Worm (Caenorhabditis elegans) whole organism, L4/young adult: Measurements from ENCODE around the gene str-7.

ENCODE experiments used
- W03F9.2 ChIP-seq: fragments of 150-350 bp; optimal IDR thresholded peaks from 2 replicates; lab custom pipeline; 2014; ENCODE audit warnings: missing biosample characterization, missing genetic modification characterization
- dao-5 ChIP-seq: sonication (generic microtip); optimal IDR thresholded peaks from 2 replicates; lab custom pipeline; 2016; ENCODE audit warnings: missing genotype, missing genetic modification characterization, moderate library complexity, missing compliant biosample characterization
- him-1 ChIP-seq: sonication (generic microtip); optimal IDR thresholded peaks from 2 replicates; lab custom pipeline; 2016; ENCODE audit warnings: missing genotype, missing genetic modification reagents, missing genetic modification characterization, missing compliant biosample characterization

Gene str-7

DNA sequence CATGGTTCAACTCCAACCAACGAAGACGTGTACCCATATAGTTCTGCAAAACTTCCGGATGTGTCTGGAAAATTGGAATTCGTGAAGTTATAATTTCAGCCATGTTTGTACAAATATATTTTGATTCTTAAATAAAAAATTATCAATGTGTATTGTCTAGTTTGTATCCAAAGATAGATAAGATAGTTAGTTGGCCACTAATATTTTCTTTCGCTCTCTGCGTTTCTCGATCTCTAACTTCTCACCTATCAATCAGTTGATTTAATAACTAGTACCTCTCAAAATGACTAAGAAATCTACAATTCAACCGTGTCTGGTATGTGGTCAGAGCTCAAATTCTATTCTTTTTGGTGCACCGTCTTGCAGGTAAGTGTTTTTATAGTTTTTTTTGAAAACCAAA lies 28.2 kb downstream of the str-7 start, which contains the start of gene nhr-176:
Gene nhr-176 (plus strand): TSS at position 159 of the 400 bp plus-strand sequence.
- TF ChIP-seq W03F9.2 (no peak), dao-5 (tag; lab: Kevin White, UChicago) (no peak)

DNA sequence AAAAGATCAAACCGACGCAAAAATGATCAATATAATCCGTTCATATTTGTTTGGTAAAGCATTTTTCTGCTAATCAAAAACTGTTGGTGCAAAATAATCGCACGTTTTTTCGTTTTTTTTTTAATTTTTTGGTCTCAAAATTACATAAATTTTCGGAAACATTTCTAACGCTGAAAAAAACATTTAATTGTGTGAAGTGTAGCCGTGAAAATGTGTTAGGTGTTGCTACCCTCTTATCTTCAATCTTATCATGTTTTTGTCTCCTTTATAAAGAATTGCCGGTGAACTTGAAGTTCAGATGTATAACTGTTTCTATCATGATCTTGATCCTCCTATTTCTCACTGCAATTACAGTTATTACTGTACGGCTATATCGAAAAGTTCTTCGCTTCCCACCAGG lies 30.4 kb downstream of the str-7 start, which contains the start of gene cyp-35D1:
Gene cyp-35D1 (plus strand): TSS at position 301 of the 400 bp plus-strand sequence.
- no peak for TF ChIP-seq dao-5 (tag; lab: Kevin White, UChicago)
- TF ChIP-seq W03F9.2: no peak
- no peak for TF ChIP-seq him-1 (tag; lab: Kevin White, UChicago)

DNA sequence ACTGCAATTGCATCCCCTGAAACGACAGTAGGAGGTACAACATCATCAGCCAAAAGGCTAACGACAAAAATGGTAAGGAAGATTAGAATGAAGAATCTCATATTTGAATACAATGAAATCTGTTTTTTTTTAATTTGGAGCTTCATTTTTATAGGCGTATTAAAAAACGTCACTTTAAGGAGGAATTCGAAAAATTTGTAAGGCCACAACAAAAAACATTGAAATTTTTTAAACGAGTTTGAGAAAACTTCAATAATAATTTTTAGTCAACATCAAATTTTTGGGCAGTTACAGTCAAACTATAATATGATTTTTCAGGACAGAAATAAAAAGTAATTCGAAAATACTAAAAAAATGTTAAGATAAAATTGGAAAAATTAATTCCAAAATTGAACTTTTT lies 36.6 kb downstream of the str-7 start, which contains the start of gene F14H3.14:
Gene F14H3.14 (minus strand): TSS at position 101 of the 400 bp plus-strand sequence.
- no peak for TF ChIP-seq dao-5 (tag; lab: Kevin White, UChicago)

DNA sequence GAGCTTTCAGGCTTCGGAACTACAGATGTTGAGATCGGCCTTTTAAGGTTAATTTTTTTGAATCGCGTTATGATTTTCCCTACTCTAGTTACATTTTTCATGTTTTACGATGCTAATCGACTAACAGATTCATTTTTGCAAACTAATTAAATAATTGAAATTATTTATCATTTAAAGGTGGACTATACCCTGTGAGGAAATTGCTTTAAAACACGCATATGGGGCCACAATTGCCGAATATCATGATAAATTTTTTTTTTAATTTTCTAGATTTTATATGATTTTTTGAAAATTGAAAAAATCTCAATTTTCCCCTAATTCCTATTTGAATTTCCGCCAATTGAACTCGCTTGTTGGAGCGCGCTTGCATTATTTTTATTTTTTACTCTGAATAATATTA lies 37.3 kb downstream of the str-7 start, which contains the start of gene fbxa-100:
Gene fbxa-100 (minus strand): TSS at position 101 of the 400 bp plus-strand sequence.
- TF ChIP-seq dao-5 (tag; lab: Kevin White, UChicago): no peak
- no peak for TF ChIP-seq him-1 (tag; lab: Kevin White, UChicago)
- no peak for TF ChIP-seq W03F9.2

DNA sequence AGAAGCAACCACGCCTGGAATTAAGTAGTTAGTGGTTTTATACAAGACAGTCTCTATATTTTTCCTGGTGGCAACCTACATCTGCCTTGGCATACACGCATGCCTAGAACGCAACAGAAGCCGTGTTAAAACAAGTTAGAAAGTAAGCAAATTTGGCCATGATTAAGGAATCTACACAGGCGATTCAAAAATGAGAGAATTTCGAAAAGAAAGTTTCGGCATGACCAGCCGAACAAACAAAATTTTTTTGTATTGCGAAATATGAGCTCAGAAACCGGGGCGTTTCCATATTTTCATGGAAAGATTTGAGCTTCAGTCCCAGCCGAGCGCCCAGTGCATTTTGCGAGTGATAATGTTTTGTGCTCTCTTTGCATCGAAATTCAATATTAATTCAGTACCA lies 39.2 kb downstream of the str-7 start, which contains the start of gene F14H3.15:
Gene F14H3.15 (minus strand): TSS at position 101 of the 400 bp plus-strand sequence.
- TF ChIP-seq him-1 (tag; lab: Kevin White, UChicago): no peak
- no peak for TF ChIP-seq W03F9.2
- no peak for TF ChIP-seq dao-5 (tag; lab: Kevin White, UChicago)

DNA sequence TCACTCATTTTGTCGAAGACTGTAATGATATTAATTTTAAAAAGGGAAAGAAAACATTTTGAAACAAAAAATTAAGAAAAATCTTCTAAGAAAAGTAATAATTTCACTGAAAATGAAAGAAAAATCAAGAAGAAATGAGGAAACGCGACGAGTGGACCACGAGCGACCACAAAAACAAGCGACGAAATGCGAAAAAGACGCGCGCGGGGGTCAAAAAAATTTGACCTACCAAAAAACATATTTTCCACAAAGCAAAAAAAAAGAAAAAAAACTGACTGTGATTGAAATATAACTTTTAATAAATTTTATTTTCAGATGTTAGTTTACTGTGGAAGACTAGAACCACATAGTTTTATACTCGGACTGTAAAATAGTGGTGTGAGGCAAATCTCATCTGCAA lies 40.5 kb downstream of the str-7 start, which contains the start of gene F14H3.6:
Gene F14H3.6 (minus strand): TSS at position 22 of the 400 bp plus-strand sequence.
- TF ChIP-seq him-1 (tag; lab: Kevin White, UChicago): no peak
- TF ChIP-seq dao-5 (tag; lab: Kevin White, UChicago): no peak
- no peak for TF ChIP-seq W03F9.2

DNA sequence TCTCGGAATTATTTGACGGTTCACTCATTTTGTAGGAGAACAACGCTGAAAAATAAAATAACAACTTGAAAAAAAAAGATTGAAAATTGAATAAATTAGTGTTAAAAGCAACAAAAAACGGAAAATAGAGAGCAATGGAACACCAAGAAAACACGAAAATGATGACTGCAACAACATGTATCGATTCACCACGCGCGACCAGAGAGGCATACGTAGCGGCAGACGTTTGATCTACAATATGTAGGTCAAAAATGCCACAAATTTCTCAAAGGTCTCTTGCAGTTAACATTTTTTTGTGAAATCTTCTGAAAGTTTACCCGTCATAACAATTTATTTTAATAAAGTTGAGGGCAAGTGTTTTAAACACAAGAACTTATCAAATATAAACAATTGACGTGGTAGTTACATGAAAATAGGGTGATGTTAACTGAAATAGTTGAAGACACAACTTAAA lies 42.3 kb downstream of the str-7 start, which contains the start of gene F14H3.5:
Gene F14H3.5 (minus strand): TSS at position 51 of the 454 bp plus-strand sequence.
- TF ChIP-seq dao-5 (tag; lab: Kevin White, UChicago): no peak
- no peak for TF ChIP-seq him-1 (tag; lab: Kevin White, UChicago)
- no peak for TF ChIP-seq W03F9.2

DNA sequence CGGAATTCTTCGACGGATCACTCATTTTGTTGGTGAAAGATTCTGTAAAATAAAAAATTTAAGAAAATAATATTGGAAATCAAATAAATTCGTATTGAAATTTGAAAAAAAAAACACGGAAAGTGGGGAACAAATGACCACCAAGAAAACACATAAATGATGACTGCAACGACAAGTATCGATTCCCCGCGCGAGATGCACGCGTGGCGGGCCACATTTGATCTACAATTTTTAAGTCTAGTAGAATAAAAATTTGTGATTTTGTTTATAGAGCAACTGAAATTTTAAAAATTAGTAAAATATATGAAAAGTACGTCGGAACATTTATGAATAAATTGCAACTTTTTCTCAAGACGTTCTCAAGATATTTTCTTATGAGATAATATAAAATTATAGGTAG lies 44.3 kb downstream of the str-7 start, which contains the start of gene F14H3.4:
Gene F14H3.4 (minus strand): TSS at position 42 of the 400 bp plus-strand sequence.
- TF ChIP-seq W03F9.2 (no peak), dao-5 (tag; lab: Kevin White, UChicago) (no peak), him-1 (tag; lab: Kevin White, UChicago) (no peak)

DNA sequence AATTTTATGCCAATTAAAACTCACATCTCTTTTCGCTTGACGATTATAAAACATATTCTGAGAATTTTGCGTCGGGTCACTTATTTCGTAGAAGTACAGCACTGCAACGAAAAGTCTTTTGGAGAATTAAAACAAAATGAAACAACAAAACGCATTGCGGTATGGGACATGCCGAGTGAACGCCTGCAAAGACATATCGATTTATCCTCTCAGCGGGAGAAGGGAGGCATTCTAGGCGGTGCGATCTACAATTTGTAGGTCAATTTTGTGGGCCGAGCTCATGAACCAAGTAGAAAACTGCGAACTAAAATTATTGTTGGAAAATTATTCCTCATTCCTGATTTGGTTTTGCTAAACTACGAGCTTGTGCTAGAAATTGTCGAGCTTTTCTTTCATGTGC lies 46.0 kb downstream of the str-7 start, which contains the start of gene F14H3.3:
Gene F14H3.3 (minus strand): TSS at position 101 of the 400 bp plus-strand sequence.
- TF ChIP-seq W03F9.2: no peak
- TF ChIP-seq him-1 (tag; lab: Kevin White, UChicago): no peak
- TF ChIP-seq dao-5 (tag; lab: Kevin White, UChicago): no peak

DNA sequence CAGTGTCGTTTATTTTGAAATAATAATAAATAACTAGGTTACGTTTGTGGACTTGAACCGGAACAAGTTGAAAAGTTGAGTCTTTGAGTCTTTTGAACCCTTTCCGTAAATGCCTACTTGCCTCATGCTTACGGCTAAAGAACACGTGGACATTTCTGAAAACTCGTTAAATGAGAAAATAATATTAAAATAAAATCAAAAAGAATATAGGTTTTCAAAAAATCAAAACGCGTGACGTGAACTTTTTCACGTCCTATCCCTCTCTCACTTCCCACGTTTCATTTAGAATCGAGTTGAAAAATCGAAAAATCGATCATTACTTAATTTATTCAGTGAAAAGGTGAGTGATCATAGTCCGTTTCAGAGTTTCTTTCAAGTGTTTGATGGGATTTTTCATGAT lies 50.2 kb downstream of the str-7 start, which contains the start of gene best-12:
Gene best-12 (plus strand): TSS at position 301 of the 400 bp plus-strand sequence.
- TF ChIP-seq dao-5 (tag; lab: Kevin White, UChicago): no peak
- no peak for TF ChIP-seq W03F9.2
- no peak for TF ChIP-seq him-1 (tag; lab: Kevin White, UChicago)
